Fruit fly (Drosophila melanogaster): ENCODE measurements around the gene CG31029.

- TF ChIP-seq CG33017 (tag; optimal IDR thresholded peaks at IDR 0.05) (no peak), CG7101 (tag; optimal IDR thresholded peaks at IDR 0.05) (no peak), Clk (GFP tag; optimal IDR thresholded peaks at IDR 0.05) (no peak), bab1 (GFP tag; optimal IDR thresholded peaks at IDR 0.05) (no peak), CG12768 (GFP tag; optimal IDR thresholded peaks at IDR 0.05) (no peak), tj (GFP tag; optimal IDR thresholded peaks at IDR 0.05) (no peak), kay (GFP tag; ENCODE audit: borderline replicate concordance) (no peak), CG5204 (GFP tag; optimal IDR thresholded peaks at IDR 0.05) (no peak), CG1620 (GFP tag; optimal IDR thresholded peaks at IDR 0.05) (no peak), toe (GFP tag; optimal IDR thresholded peaks at IDR 0.05) (no peak), ovo (GFP tag; optimal IDR thresholded peaks at IDR 0.05) (no peak)
Observed at dm6 chr3R:30163228-30163627, 31.0 kb upstream of the CG31029 start.

Measured in whole organism, adult.